Worm (Caenorhabditis elegans) whole organism, midembryonic: ENCODE measurements around the gene M79.2.

ENCODE experiments used
- T22C8.4 ChIP-seq: fragments of 200-800 bp; sonication (Bioruptor generic); IDR thresholded peaks from 2 replicates; pipeline ENCODE4 v1.3.6; 2022; ENCODE audit warnings: missing genetic modification characterization, missing compliant biosample characterization
- cog-1 ChIP-seq: sonication (generic microtip); optimal IDR thresholded peaks from 2 replicates; lab custom pipeline; 2016; ENCODE audit warnings: missing genetic modification characterization, missing compliant biosample characterization
- flt-1 ChIP-seq: fragments of 200-800 bp; sonication (Bioruptor generic); IDR thresholded peaks from 2 replicates; pipeline ENCODE4 v1.3.6; 2022; ENCODE audit warnings: missing genetic modification characterization, missing compliant biosample characterization
- ref-1 ChIP-seq: fragments of 200-800 bp; sonication (Bioruptor generic); conservative IDR thresholded peaks from 2 replicates; pipeline ENCODE4 v1.3.6; 2022; ENCODE audit warnings: missing genetic modification reagents, missing genetic modification characterization, missing compliant biosample characterization
- tab-1 ChIP-seq: fragments of 200-800 bp; sonication (Bioruptor generic); IDR thresholded peaks from 2 replicates; pipeline ENCODE4 v1.3.6; 2022; ENCODE audit warnings: missing genetic modification characterization, missing compliant biosample characterization
- ztf-29 ChIP-seq: fragments of 200-800 bp; sonication (Bioruptor generic); IDR thresholded peaks from 2 replicates; pipeline ENCODE4 v1.3.6; 2022; ENCODE audit warnings: missing genetic modification reagents, missing genetic modification characterization, missing compliant biosample characterization

- no peak for TF ChIP-seq cog-1 (tag; lab: Kevin White, UChicago)
- TF ChIP-seq ztf-29 (GFP tag; lab: Robert Waterston, UW), result no peak
- no peak for TF ChIP-seq ref-1 (GFP tag; lab: Robert Waterston, UW)
- TF ChIP-seq tab-1 (GFP tag; lab: Robert Waterston, UW), result no peak
- TF ChIP-seq T22C8.4 (GFP tag; lab: Robert Waterston, UW), result no peak
- TF ChIP-seq flt-1 (GFP tag; lab: Robert Waterston, UW), result 0 out of 2 replicates have a peak, but pooled peaks have one; percentile 37
These were observed 37.8 kb downstream of the M79.2 start for ce11 chrX:10590772-10591171.
